Fruit fly (Drosophila melanogaster): Measurements from ENCODE around the gene RecQ5.
A peak's percentile ranks its signal among the peaks of the same experiment; 100 is the strongest.

RecQ5 gene

DNA sequence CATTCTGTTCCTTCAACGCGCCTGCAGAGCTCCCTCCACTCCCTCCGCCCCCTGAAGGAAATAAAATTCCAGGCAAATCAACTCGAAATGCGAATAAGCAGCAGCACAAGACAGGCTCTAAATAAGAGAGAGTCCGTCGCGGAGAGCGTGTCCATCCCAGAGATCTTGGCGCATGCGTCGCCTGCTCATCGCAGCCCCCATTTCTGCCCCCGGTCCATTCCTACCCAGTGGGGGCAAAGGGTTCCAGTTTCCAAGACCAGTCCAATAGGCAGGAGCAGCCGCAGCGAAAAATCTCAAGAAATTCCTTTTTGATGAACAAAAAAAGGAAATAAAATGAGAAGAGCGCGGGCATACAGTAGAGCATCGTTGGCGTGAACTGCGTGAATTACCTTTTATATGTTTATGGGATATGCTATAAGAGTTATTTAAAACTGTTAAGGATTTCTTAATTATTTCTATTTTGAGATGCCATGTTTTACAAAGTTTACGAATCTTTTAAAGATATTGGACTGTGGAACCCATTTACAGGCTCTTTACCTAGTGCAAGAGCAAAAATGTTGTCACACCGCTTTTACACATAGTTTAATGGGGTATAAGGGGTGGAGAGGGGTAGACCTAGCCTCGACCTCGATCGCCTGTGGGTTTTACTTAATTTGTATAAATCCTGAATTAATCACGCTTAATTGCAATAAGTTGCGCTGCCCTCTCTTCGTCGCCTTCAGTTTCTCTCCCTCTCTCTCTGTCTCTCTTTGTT, 2.3 kb upstream of the RecQ5 start:
- TF ChIP-seq tai (GFP tag; optimal IDR thresholded peaks at IDR 0.05) = peak; percentile 38
- peak; percentile 79 for TF ChIP-seq HLH106 (tag; optimal IDR thresholded peaks at IDR 0.05)
- peak; percentile 79 for TF ChIP-seq OdsH (GFP tag; optimal IDR thresholded peaks at IDR 0.05)
- no peak for TF ChIP-seq sv (GFP tag; optimal IDR thresholded peaks at IDR 0.05)
- no peak for TF ChIP-seq Myc (optimal IDR thresholded peaks at IDR 0.05)
- TF ChIP-seq woc (GFP tag; optimal IDR thresholded peaks at IDR 0.05) = peak; percentile 86
- no peak for TF ChIP-seq Dfd (GFP tag; optimal IDR thresholded peaks at IDR 0.05)
- TF ChIP-seq h (GFP tag; optimal IDR thresholded peaks at IDR 0.05) = peak; percentile 89
- TF ChIP-seq brk (GFP tag; optimal IDR thresholded peaks at IDR 0.05) = peak; percentile 30
- peak; percentile 78 for TF ChIP-seq rgr (GFP tag; optimal IDR thresholded peaks at IDR 0.05)
- no peak for TF ChIP-seq Hr78 (GFP tag; optimal IDR thresholded peaks at IDR 0.05)
- TF ChIP-seq br (GFP tag; optimal IDR thresholded peaks at IDR 0.05) = peak; percentile 80
- no peak for TF ChIP-seq CrebA (GFP tag; optimal IDR thresholded peaks at IDR 0.05; ENCODE audit: borderline replicate concordance)
- TF ChIP-seq pan (optimal IDR thresholded peaks at IDR 0.05) = no peak
- no peak for TF ChIP-seq Vsx2 (GFP tag; optimal IDR thresholded peaks at IDR 0.05; ENCODE audit: partially characterized antibody)
- no peak for TF ChIP-seq GATAd (GFP tag; optimal IDR thresholded peaks at IDR 0.05)
- TF ChIP-seq Rel (GFP tag; optimal IDR thresholded peaks at IDR 0.05) = no peak
- TF ChIP-seq Rel (tag; optimal IDR thresholded peaks at IDR 0.05) = peak; percentile 3
- no peak for TF ChIP-seq Mio (GFP tag; optimal IDR thresholded peaks at IDR 0.05)
- TF ChIP-seq usp (GFP tag; optimal IDR thresholded peaks at IDR 0.05) = no peak
- peak; percentile 66 for TF ChIP-seq Dif (GFP tag; optimal IDR thresholded peaks at IDR 0.05; ENCODE audit: partially characterized antibody)
- no peak for TF ChIP-seq dsf (GFP tag; optimal IDR thresholded peaks at IDR 0.05; ENCODE audit: borderline replicate concordance)
- TF ChIP-seq Hnf4 (GFP tag; optimal IDR thresholded peaks at IDR 0.05) = peak; percentile 77
- TF ChIP-seq dl (GFP tag; optimal IDR thresholded peaks at IDR 0.05; ENCODE audit: insufficient read depth in 1 of 2, partially characterized antibody in 2 of 2) = peak in 1 of 2 experiments; percentile 52
- peak; percentile 66 for TF ChIP-seq dmrt93B (GFP tag; optimal IDR thresholded peaks at IDR 0.05)
- peak; percentile 69 for TF ChIP-seq Jra (GFP tag; optimal IDR thresholded peaks at IDR 0.05)
- TF ChIP-seq sage (GFP tag; optimal IDR thresholded peaks at IDR 0.05) = peak; percentile 61
- TF ChIP-seq Hr83 (GFP tag; optimal IDR thresholded peaks at IDR 0.05; ENCODE audit: poor library complexity, severe bottlenecking) = no peak
- no peak for TF ChIP-seq psq (GFP tag; optimal IDR thresholded peaks at IDR 0.05)
- TF ChIP-seq ey (GFP tag; optimal IDR thresholded peaks at IDR 0.05) = peak; percentile 85
- no peak for TF ChIP-seq lola (GFP tag; optimal IDR thresholded peaks at IDR 0.05)
- peak in 1 of 2 experiments; percentile 86 for TF ChIP-seq foxo (GFP tag; optimal IDR thresholded peaks at IDR 0.05)
- TF ChIP-seq N (GFP tag; optimal IDR thresholded peaks at IDR 0.05) = no peak
- TF ChIP-seq CG32264 (GFP tag; optimal IDR thresholded peaks at IDR 0.05) = peak; percentile 56
- TF ChIP-seq CG9705 (GFP tag; optimal IDR thresholded peaks at IDR 0.05) = peak; percentile 30
- TF ChIP-seq Abd-B (GFP tag; optimal IDR thresholded peaks at IDR 0.05) = no peak
- no peak for TF ChIP-seq jim (GFP tag; optimal IDR thresholded peaks at IDR 0.05)
- TF ChIP-seq fru (GFP tag; optimal IDR thresholded peaks at IDR 0.05) = peak; percentile 90
- TF ChIP-seq Sp1 (GFP tag; optimal IDR thresholded peaks at IDR 0.05) = peak; percentile 73

DNA sequence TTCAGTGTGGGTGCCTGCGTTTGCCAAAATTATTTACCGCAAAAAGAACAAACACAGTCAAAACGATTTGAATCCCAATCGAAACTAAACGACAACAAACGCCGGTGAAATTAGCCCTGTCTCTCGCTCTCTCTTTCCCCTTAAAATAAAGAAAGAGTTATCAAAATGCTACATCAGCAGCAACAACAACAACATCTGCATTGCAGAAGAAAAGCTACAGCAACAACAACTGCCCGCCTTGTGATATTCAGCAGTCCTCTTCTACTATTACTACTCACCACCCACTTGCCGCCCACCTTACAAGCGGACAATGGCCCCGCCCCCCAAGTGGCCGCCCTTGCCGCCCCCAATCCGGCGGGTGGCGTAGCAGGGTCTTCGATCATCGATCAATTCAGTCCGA, 1.0 kb upstream of the RecQ5 start:
- TF ChIP-seq brk (GFP tag; optimal IDR thresholded peaks at IDR 0.05) (no peak), Dfd (GFP tag; optimal IDR thresholded peaks at IDR 0.05) (peak; percentile 50)

DNA sequence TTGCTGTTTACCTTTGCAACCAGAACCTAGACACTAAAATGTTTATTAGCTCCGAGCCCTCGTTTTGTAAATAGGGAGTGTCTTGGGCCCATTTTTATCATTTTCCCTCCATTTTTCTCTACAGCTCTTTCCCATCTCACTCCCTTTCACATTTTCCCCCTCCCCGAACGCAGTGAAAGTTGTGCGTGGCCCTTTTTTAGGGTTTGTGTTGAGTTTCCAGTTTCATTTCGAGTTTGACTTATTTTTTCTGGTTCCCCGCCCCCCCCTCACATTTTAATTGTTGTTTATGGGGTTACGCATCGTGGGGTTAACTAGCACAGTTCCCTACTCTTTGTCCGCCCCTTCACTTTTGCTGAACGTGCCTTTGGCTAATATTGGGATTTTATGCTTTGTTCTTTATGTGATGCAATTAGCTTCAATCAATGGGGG, 6.3 kb downstream of the RecQ5 start:
- TF ChIP-seq CG9705 (GFP tag; optimal IDR thresholded peaks at IDR 0.05) = no peak
- TF ChIP-seq sv (GFP tag; optimal IDR thresholded peaks at IDR 0.05) = no peak
- no peak for TF ChIP-seq Hnf4 (GFP tag; optimal IDR thresholded peaks at IDR 0.05)
- no peak for TF ChIP-seq CG32264 (GFP tag; optimal IDR thresholded peaks at IDR 0.05)
- no peak for TF ChIP-seq pan (optimal IDR thresholded peaks at IDR 0.05)
- no peak for TF ChIP-seq brk (GFP tag; optimal IDR thresholded peaks at IDR 0.05)
- TF ChIP-seq lola (GFP tag; optimal IDR thresholded peaks at IDR 0.05) = no peak
- TF ChIP-seq Sp1 (GFP tag; optimal IDR thresholded peaks at IDR 0.05) = no peak
- no peak for TF ChIP-seq tai (GFP tag; optimal IDR thresholded peaks at IDR 0.05)

Data from whole organism, wandering third instar larva.